Fruit fly (Drosophila melanogaster): ENCODE data around the gene Ost48.

Ost48 gene

dm6 chrX:9134922-9135453 is 23.3 kb downstream of the Ost48 start, which contains the start of gene fend (continued):
- no peak for TF ChIP-seq sc (optimal IDR thresholded peaks at IDR 0.05)
- no peak for TF ChIP-seq sc (GFP tag; optimal IDR thresholded peaks at IDR 0.05)
- peak; percentile 19 for TF ChIP-seq CG6854 (GFP tag; optimal IDR thresholded peaks at IDR 0.05)
- no peak for TF ChIP-seq CG7372 (GFP tag; IDR thresholded peaks at IDR 0.05)
- TF ChIP-seq CG11695 (GFP tag; IDR thresholded peaks at IDR 0.05) = no peak
- no peak for TF ChIP-seq sima (GFP tag; optimal IDR thresholded peaks at IDR 0.05)
- peak; percentile 63 for TF ChIP-seq Med (GFP tag)
- TF ChIP-seq shn (GFP tag; optimal IDR thresholded peaks at IDR 0.05) = no peak
- no peak for TF ChIP-seq H15 (GFP tag; IDR thresholded peaks at IDR 0.05)
- TF ChIP-seq CG4617 (GFP tag; optimal IDR thresholded peaks at IDR 0.05; ENCODE audit: borderline replicate concordance) = no peak
- TF ChIP-seq stwl (tag; optimal IDR thresholded peaks at IDR 0.05) = no peak
- peak; percentile 57 for TF ChIP-seq CG18599 (GFP tag; optimal IDR thresholded peaks at IDR 0.05)
- peak in 1 of 2 experiments; percentile 30 for TF ChIP-seq eve (GFP tag; optimal IDR thresholded peaks at IDR 0.05)
- peak; percentile 41 for TF ChIP-seq HmgZ (tag; optimal IDR thresholded peaks at IDR 0.05)
- no peak for TF ChIP-seq CG18764 (GFP tag; optimal IDR thresholded peaks at IDR 0.05)
- no peak for TF ChIP-seq CG18011 (GFP tag; optimal IDR thresholded peaks at IDR 0.05)
- TF ChIP-seq ATbp (GFP tag; optimal IDR thresholded peaks at IDR 0.05) = no peak
- TF ChIP-seq CG30020 (tag; optimal IDR thresholded peaks at IDR 0.05) = peak; percentile 2
- peak; percentile 34 for TF ChIP-seq az2 (GFP tag; optimal IDR thresholded peaks at IDR 0.05)
- peak; percentile 25 for TF ChIP-seq PHDP (tag; optimal IDR thresholded peaks at IDR 0.05)
- no peak for TF ChIP-seq sisA (GFP tag; IDR thresholded peaks at IDR 0.05)
- TF ChIP-seq Rx (GFP tag; IDR thresholded peaks at IDR 0.05) = no peak
- TF ChIP-seq nerfin-2 (GFP tag; IDR thresholded peaks at IDR 0.05; ENCODE audit: partially characterized antibody) = no peak
- TF ChIP-seq pfk (GFP tag; optimal IDR thresholded peaks at IDR 0.05) = no peak
- no peak for TF ChIP-seq run (tag; optimal IDR thresholded peaks at IDR 0.05)
- TF ChIP-seq trem (tag; optimal IDR thresholded peaks at IDR 0.05) = peak; percentile 23
- TF ChIP-seq Dfd (GFP tag; optimal IDR thresholded peaks at IDR 0.05) = no peak
- TF ChIP-seq oc (tag; optimal IDR thresholded peaks at IDR 0.05) = no peak
- peak; percentile 47 for TF ChIP-seq CG15479 (GFP tag; optimal IDR thresholded peaks at IDR 0.05)
- peak; percentile 11 for TF ChIP-seq CG15696 (tag; optimal IDR thresholded peaks at IDR 0.05)
- TF ChIP-seq Rfx (GFP tag; IDR thresholded peaks at IDR 0.05) = peak; percentile 27; the same call in 1 of the 2 replicates
- TF ChIP-seq slou (GFP tag; optimal IDR thresholded peaks at IDR 0.05) = peak; percentile 13
- TF ChIP-seq crol (GFP tag; IDR thresholded peaks at IDR 0.05) = no peak
- peak in 1 of 2 experiments; percentile 22 for TF ChIP-seq dpn (GFP tag; optimal IDR thresholded peaks at IDR 0.05)
- TF ChIP-seq CG15601 (tag; optimal IDR thresholded peaks at IDR 0.05) = no peak
- no peak for TF ChIP-seq YL-1 (GFP tag; optimal IDR thresholded peaks at IDR 0.05)
- TF ChIP-seq CG16815 (GFP tag; optimal IDR thresholded peaks at IDR 0.05) = no peak
- TF ChIP-seq sob (GFP tag; IDR thresholded peaks at IDR 0.05) = 0 out of 2 replicates have a peak, but pooled peaks have one; percentile 17
- TF ChIP-seq CG4854 (GFP tag; optimal IDR thresholded peaks at IDR 0.05) = no peak
- TF ChIP-seq Oaz (GFP tag; IDR thresholded peaks at IDR 0.05) = no peak
- TF ChIP-seq Nf-YB (GFP tag; optimal IDR thresholded peaks at IDR 0.05) = no peak
- no peak for TF ChIP-seq Adf1 (GFP tag; IDR thresholded peaks at IDR 0.05)
- TF ChIP-seq bsh (GFP tag; optimal IDR thresholded peaks at IDR 0.05) = peak in 1 of 2 experiments; percentile 32
- no peak for TF ChIP-seq wor (GFP tag; IDR thresholded peaks at IDR 0.05)
- TF ChIP-seq HLH4C (GFP tag; IDR thresholded peaks at IDR 0.05; ENCODE audit: partially characterized antibody) = no peak
- TF ChIP-seq NfI (GFP tag; optimal IDR thresholded peaks at IDR 0.05) = peak; percentile 44
- TF ChIP-seq CG8290 (GFP tag; optimal IDR thresholded peaks at IDR 0.05) = peak; percentile 11
- no peak for TF ChIP-seq CG8290 (tag; optimal IDR thresholded peaks at IDR 0.05)
- TF ChIP-seq pum (GFP tag; optimal IDR thresholded peaks at IDR 0.05) = no peak
- no peak for TF ChIP-seq Ets97D (GFP tag; optimal IDR thresholded peaks at IDR 0.05)
- no peak for TF ChIP-seq CG5245 (GFP tag; optimal IDR thresholded peaks at IDR 0.05)
